Fruit fly (Drosophila melanogaster): Measurements from ENCODE around the gene Saf-B.
A peak's percentile ranks its signal among the peaks of the same experiment; 100 is the strongest.

Saf-B gene

dm6 chr3R:24771273-24772231 is 45.7 kb upstream of the Saf-B start, which contains the start of gene CG42331 (continued):
- TF ChIP-seq CG1603 (tag; optimal IDR thresholded peaks at IDR 0.05) = peak; percentile 45
- TF ChIP-seq jumu (GFP tag; optimal IDR thresholded peaks at IDR 0.05) = peak; percentile 43
- TF ChIP-seq Spps (tag; optimal IDR thresholded peaks at IDR 0.05) = no peak
- no peak for TF ChIP-seq pan (optimal IDR thresholded peaks at IDR 0.05)
- peak in 1 of 2 experiments; percentile 43 for TF ChIP-seq pan (GFP tag; optimal IDR thresholded peaks at IDR 0.05 in 1 of 2, IDR thresholded peaks at IDR 0.05 in 1 of 2)
- peak; percentile 60 for TF ChIP-seq Fer3 (tag; optimal IDR thresholded peaks at IDR 0.05)
- TF ChIP-seq Gsc (GFP tag; IDR thresholded peaks at IDR 0.05) = no peak
- TF ChIP-seq chm (GFP tag; IDR thresholded peaks at IDR 0.05) = peak; percentile 18; the same call in 1 of the 2 replicates
- TF ChIP-seq PHDP (tag; optimal IDR thresholded peaks at IDR 0.05) = peak; percentile 75
- TF ChIP-seq eve (GFP tag; optimal IDR thresholded peaks at IDR 0.05) = peak in 1 of 2 experiments; percentile 61
- TF ChIP-seq prd (optimal IDR thresholded peaks at IDR 0.05) = no peak
- 0 out of 3 replicates have a peak, but pooled peaks have one; percentile 38 for TF ChIP-seq prd (GFP tag; IDR thresholded peaks at IDR 0.05)
- no peak for TF ChIP-seq CG31365 (tag; optimal IDR thresholded peaks at IDR 0.05)
- TF ChIP-seq ato (GFP tag; IDR thresholded peaks at IDR 0.05; ENCODE audit: partially characterized antibody) = no peak
- TF ChIP-seq Awh (GFP tag; IDR thresholded peaks at IDR 0.05) = no peak
- peak; percentile 67 for TF ChIP-seq CG18619 (GFP tag; optimal IDR thresholded peaks at IDR 0.05)
- no peak for TF ChIP-seq CG42726 (GFP tag; IDR thresholded peaks at IDR 0.05; ENCODE audit: partially characterized antibody)
- TF ChIP-seq CG6854 (GFP tag; optimal IDR thresholded peaks at IDR 0.05) = no peak
- peak; percentile 47 for TF ChIP-seq CG13296 (GFP tag; optimal IDR thresholded peaks at IDR 0.05)
- peak; percentile 72 for TF ChIP-seq run (tag; optimal IDR thresholded peaks at IDR 0.05)
- TF ChIP-seq ash1 (GFP tag; optimal IDR thresholded peaks at IDR 0.05) = no peak
- TF ChIP-seq CG8089 (GFP tag; optimal IDR thresholded peaks at IDR 0.05) = no peak
- TF ChIP-seq CG11504 (tag; optimal IDR thresholded peaks at IDR 0.05) = peak; percentile 77
- TF ChIP-seq CG9609 (GFP tag; optimal IDR thresholded peaks at IDR 0.05) = peak; percentile 18
- no peak; the same call in 2 of the 3 replicates for TF ChIP-seq ken (GFP tag; IDR thresholded peaks at IDR 0.05)
- TF ChIP-seq Rx (GFP tag; IDR thresholded peaks at IDR 0.05) = no peak; the same call in 1 of the 2 replicates
- no peak for TF ChIP-seq CG10431 (GFP tag; optimal IDR thresholded peaks at IDR 0.05)
- TF ChIP-seq tgo (GFP tag; IDR thresholded peaks at IDR 0.05) = no peak; the same call in 2 of the 3 replicates
- TF ChIP-seq sna (GFP tag; IDR thresholded peaks at IDR 0.05; ENCODE audit: partially characterized antibody) = no peak
- TF ChIP-seq ttk (GFP tag; IDR thresholded peaks at IDR 0.05) = peak; percentile 57
- no peak for TF ChIP-seq Kr (GFP tag; optimal IDR thresholded peaks at IDR 0.05)
- peak; percentile 2; the same call in 1 of the 2 replicates for TF ChIP-seq NFAT (GFP tag; IDR thresholded peaks at IDR 0.05)
- no peak for TF ChIP-seq CG9876 (GFP tag; optimal IDR thresholded peaks at IDR 0.05)
- peak; percentile 71 for TF ChIP-seq CG31441 (GFP tag; IDR thresholded peaks at IDR 0.05)
- TF ChIP-seq CG2678 (tag; optimal IDR thresholded peaks at IDR 0.05) = peak; percentile 83
- TF ChIP-seq sim (GFP tag; IDR thresholded peaks at IDR 0.05) = no peak
- no peak for TF ChIP-seq nerfin-2 (GFP tag; IDR thresholded peaks at IDR 0.05; ENCODE audit: partially characterized antibody)
- TF ChIP-seq CG4360 (GFP tag; IDR thresholded peaks at IDR 0.05) = 0 out of 2 replicates have a peak, but pooled peaks have one; percentile 14
- TF ChIP-seq crc (GFP tag; optimal IDR thresholded peaks at IDR 0.05) = no peak
- peak; percentile 92 for TF ChIP-seq sug (tag; optimal IDR thresholded peaks at IDR 0.05)
- TF ChIP-seq bab2 (GFP tag; optimal IDR thresholded peaks at IDR 0.05) = peak; percentile 36
- no peak for TF ChIP-seq gsb (GFP tag; IDR thresholded peaks at IDR 0.05)
- TF ChIP-seq hkb (optimal IDR thresholded peaks at IDR 0.05) = no peak
- TF ChIP-seq hkb (GFP tag; IDR thresholded peaks at IDR 0.05) = peak; percentile 61
- peak; percentile 14 for TF ChIP-seq Ets97D (GFP tag; optimal IDR thresholded peaks at IDR 0.05)
- TF ChIP-seq lab (GFP tag; optimal IDR thresholded peaks at IDR 0.05) = peak; percentile 78
- peak; percentile 4 for TF ChIP-seq CG13775 (GFP tag; optimal IDR thresholded peaks at IDR 0.05)
- no peak for TF ChIP-seq NC2α (GFP tag; optimal IDR thresholded peaks at IDR 0.05)
- peak; percentile 46; the same call in 1 of the 2 replicates for TF ChIP-seq CG10366 (GFP tag; IDR thresholded peaks at IDR 0.05)

Measured in whole organism, embryonic.